Worm (Caenorhabditis elegans): ENCODE data around the gene prcc-1.

ce11 chrIV:13068451-13068850 is 25.1 kb downstream of the prcc-1 start, which contains the start of gene scl-6:
- no peak for TF ChIP-seq unc-130 (GFP tag; optimal IDR thresholded peaks at IDR 0.05)
- no peak for TF ChIP-seq tlf-1 (GFP tag; optimal IDR thresholded peaks at IDR 0.05)
- TF ChIP-seq snpc-4 (GFP tag; optimal IDR thresholded peaks at IDR 0.05), result no peak
- TF ChIP-seq snpc-4 (tag; optimal IDR thresholded peaks at IDR 0.05), result no peak
